Fruit fly (Drosophila melanogaster) whole organism, embryonic: Measurements from ENCODE around the gene CG10948.
A peak's percentile ranks its signal among the peaks of the same experiment; 100 is the strongest.

Experiments used
- CrebB ChIP-seq: fragments of 200-800 bp; sonication (Bioruptor generic); optimal IDR thresholded peaks from 3 replicates; lab custom pipeline; 2018; ENCODE audit warnings: missing biosample characterization, mild to moderate bottlenecking, missing genetic modification characterization
- Dad ChIP-seq: fragments of 200-800 bp; sonication (Bioruptor generic); optimal IDR thresholded peaks from 3 replicates; lab custom pipeline; 2016; ENCODE audit warnings: missing biosample characterization, missing genetic modification characterization
- bbx ChIP-seq: fragments of 200-800 bp; sonication (Bioruptor generic); IDR thresholded peaks from 2 replicates; pipeline ENCODE4 v1.3.6; 2022; ENCODE audit warnings: missing biosample characterization, missing genetic modification characterization; ENCODE audit not compliant: partially characterized antibody
- chn ChIP-seq: fragments of 200-800 bp; sonication (Bioruptor generic); optimal IDR thresholded peaks from 2 replicates; lab custom pipeline; 2016; ENCODE audit warnings: missing biosample characterization, missing genetic modification characterization
- ewg ChIP-seq: fragments of 200-800 bp; sonication (Bioruptor generic); optimal IDR thresholded peaks from 3 replicates; lab custom pipeline; 2017; ENCODE audit warnings: mild to moderate bottlenecking, missing biosample characterization, missing genetic modification reagents, missing genetic modification characterization
- luna ChIP-seq: fragments of 200-800 bp; sonication (Bioruptor generic); optimal IDR thresholded peaks from 2 replicates; lab custom pipeline; 2016; ENCODE audit warnings: missing biosample characterization, missing genetic modification characterization
- prd ChIP-seq, 3 experiments: fragments of >200 bp in 2 of 3; fragments of 200-800 bp in 1 of 3; sonication (Bioruptor generic) in 1 of 3; optimal IDR thresholded peaks in 2 of 3; IDR thresholded peaks in 1 of 3; 2 replicates in 2 of 3; 3 replicates in 1 of 3; pipeline versions ENCODE4 v1.3.6 to Lab custom; 2017 to 2022; ENCODE audit warnings: missing biosample characterization in 1 of 3, missing genetic modification characterization in 1 of 3
- z ChIP-seq: fragments of 200-800 bp; sonication (Bioruptor generic); IDR thresholded peaks from 3 replicates; pipeline ENCODE4 v1.3.6; 2022; ENCODE audit warnings: missing biosample characterization, missing genetic modification characterization

dm6 chr3L:12832355-12832881 is 17.5 kb downstream of the CG10948 start:
- TF ChIP-seq ewg (GFP tag; lab: Kevin White, UChicago) = peak; percentile 59
- TF ChIP-seq prd (optimal IDR thresholded peaks at IDR 0.05; lab: Kevin White, UChicago) = no peak
- no peak for TF ChIP-seq prd (GFP tag; IDR thresholded peaks at IDR 0.05; lab: Robert Waterston, UW)
- TF ChIP-seq CrebB = no peak
- peak; percentile 58 for TF ChIP-seq bbx (GFP tag; lab: Robert Waterston, UW)
- no peak for TF ChIP-seq chn (GFP tag; lab: Kevin White, UChicago)
- no peak for TF ChIP-seq z
- no peak for TF ChIP-seq luna (GFP tag; lab: Kevin White, UChicago)
- TF ChIP-seq Dad (GFP tag; lab: Kevin White, UChicago) = no peak
